Worm (Caenorhabditis elegans) whole organism, L1 larva: ENCODE results near the gene srg-13.

Experiments
- C04F5.9 ChIP-seq: sonication (generic microtip); optimal IDR thresholded peaks from 2 replicates; lab custom pipeline; 2016; ENCODE audit warnings: missing genetic modification characterization, missing compliant biosample characterization
- Y116A8C.19 ChIP-seq: sonication (generic microtip); optimal IDR thresholded peaks from 2 replicates; lab custom pipeline; 2016; ENCODE audit warnings: missing compliant biosample characterization, missing genetic modification characterization, borderline replicate concordance
- aly-2 ChIP-seq: fragments of 150-350 bp; optimal IDR thresholded peaks from 2 replicates; lab custom pipeline; 2014; ENCODE audit warnings: missing biosample characterization, missing genetic modification characterization
- ama-1 ChIP-seq: fragments of 150-350 bp; optimal IDR thresholded peaks from 2 replicates; lab custom pipeline; 2014
- blmp-1 ChIP-seq: fragments of 150-350 bp; optimal IDR thresholded peaks from 2 replicates; lab custom pipeline; 2014; ENCODE audit warnings: missing biosample characterization, missing genetic modification characterization
- ceh-63 ChIP-seq: fragments of 200-800 bp; sonication (Bioruptor generic); optimal IDR thresholded peaks from 2 replicates; lab custom pipeline; 2018; ENCODE audit warnings: mild to moderate bottlenecking, missing genetic modification characterization, missing compliant biosample characterization
- ceh-88 ChIP-seq: fragments of 200-800 bp; sonication (Bioruptor generic); IDR thresholded peaks from 2 replicates; pipeline ENCODE4 v1.3.6; 2022; ENCODE audit warnings: missing genetic modification characterization, missing compliant biosample characterization
- dpl-1 ChIP-seq, 3 experiments: fragments of 150-350 bp in 2 of 3; sonication (generic microtip) in 1 of 3; optimal IDR thresholded peaks; 2 replicates each; lab custom pipeline; 2014 to 2017; ENCODE audit warnings: missing biosample characterization in 3 of 3, missing genetic modification characterization in 3 of 3, missing genetic modification reagents in 3 of 3
- efl-1 ChIP-seq, 4 experiments: fragments of 150-350 bp; optimal IDR thresholded peaks in 3 of 4; peaks in 1 of 4; 1 replicate in 1 of 4; 2 replicates in 3 of 4; lab custom pipeline; 2014; ENCODE audit warnings: missing biosample characterization in 2 of 4, missing genetic modification characterization in 2 of 4, missing genetic modification reagents in 2 of 4
- efl-3 ChIP-seq: fragments of 200-800 bp; sonication (Bioruptor generic); optimal IDR thresholded peaks from 2 replicates; lab custom pipeline; 2018; ENCODE audit warnings: mild to moderate bottlenecking, missing genetic modification characterization, missing compliant biosample characterization
- egl-13 ChIP-seq: sonication (generic microtip); optimal IDR thresholded peaks from 2 replicates; lab custom pipeline; 2016; ENCODE audit warnings: missing genotype, missing genetic modification reagents, missing genetic modification characterization, missing compliant biosample characterization
- egl-27 ChIP-seq, 2 experiments: fragments of 150-350 bp in 1 of 2; sonication (generic microtip); optimal IDR thresholded peaks; 3 replicates each; lab custom pipeline; 2017 to 2018; ENCODE audit warnings: missing biosample characterization in 2 of 2, missing genetic modification characterization in 2 of 2, missing genetic modification reagents in 2 of 2
- elt-3 ChIP-seq, 6 experiments: fragments of 150-350 bp in 1 of 6; sonication (generic microtip); optimal IDR thresholded peaks; 2 replicates each; lab custom pipeline; 2017 to 2018; ENCODE audit warnings: missing biosample characterization in 6 of 6, missing genetic modification characterization in 6 of 6, inconsistent platforms in 1 of 6
- ets-5 ChIP-seq: fragments of 200-800 bp; sonication (Bioruptor generic); IDR thresholded peaks from 2 replicates; pipeline ENCODE4 v1.3.6; 2022; ENCODE audit warnings: missing genetic modification characterization, missing compliant biosample characterization
- grh-1 ChIP-seq: fragments of 200-800 bp; sonication (Bioruptor generic); IDR thresholded peaks from 2 replicates; pipeline ENCODE4 v1.3.6; 2022; ENCODE audit warnings: missing genetic modification reagents, missing genetic modification characterization, missing compliant biosample characterization
- hlh-17 ChIP-seq: fragments of 200-800 bp; sonication (Bioruptor generic); optimal IDR thresholded peaks from 2 replicates; lab custom pipeline; 2018; ENCODE audit warnings: missing genetic modification characterization, mild to moderate bottlenecking, missing compliant biosample characterization, moderate library complexity, borderline replicate concordance
- lin-14 ChIP-seq: fragments of 200-800 bp; sonication (Bioruptor generic); optimal IDR thresholded peaks from 2 replicates; lab custom pipeline; 2018; ENCODE audit warnings: mild to moderate bottlenecking, missing genetic modification characterization, moderate library complexity, missing compliant biosample characterization
- lin-39 ChIP-seq: fragments of 150-350 bp; optimal IDR thresholded peaks from 2 replicates; lab custom pipeline; 2014; ENCODE audit warnings: missing biosample characterization, missing genetic modification reagents, missing genetic modification characterization
- lir-3 ChIP-seq: sonication (generic microtip); optimal IDR thresholded peaks from 2 replicates; lab custom pipeline; 2016; ENCODE audit warnings: mild to moderate bottlenecking, missing genetic modification characterization, moderate library complexity, missing compliant biosample characterization; ENCODE audit not compliant: poor library complexity
- lsy-2 ChIP-seq, 2 experiments: fragments of 150-350 bp; optimal IDR thresholded peaks; 2 replicates each; lab custom pipeline; 2014; ENCODE audit warnings: missing biosample characterization in 2 of 2, missing genetic modification characterization in 2 of 2
- mab-9 ChIP-seq: fragments of 200-800 bp; sonication (Bioruptor generic); IDR thresholded peaks from 2 replicates; pipeline ENCODE4 v1.3.6; 2022; ENCODE audit warnings: missing genetic modification reagents, missing genetic modification characterization, missing compliant biosample characterization
- mdl-1 ChIP-seq, 2 experiments: fragments of 150-350 bp; optimal IDR thresholded peaks; 2 replicates each; lab custom pipeline; 2014 to 2017; ENCODE audit warnings: missing biosample characterization in 2 of 2, missing genetic modification characterization in 2 of 2, inconsistent platforms in 1 of 2
- mep-1 ChIP-seq: fragments of 150-350 bp; optimal IDR thresholded peaks from 2 replicates; lab custom pipeline; 2014; ENCODE audit warnings: missing biosample characterization, missing genetic modification characterization
- nhr-11 ChIP-seq: fragments of 150-350 bp; optimal IDR thresholded peaks from 2 replicates; lab custom pipeline; 2014; ENCODE audit warnings: missing biosample characterization, missing genetic modification characterization
- nhr-19 ChIP-seq: fragments of 200-800 bp; sonication (Bioruptor generic); conservative IDR thresholded peaks from 2 replicates; pipeline ENCODE4 v1.3.6; 2022; ENCODE audit warnings: missing genetic modification characterization, missing compliant biosample characterization
- nhr-20 ChIP-seq: sonication (generic microtip); optimal IDR thresholded peaks from 2 replicates; lab custom pipeline; 2016; ENCODE audit warnings: mild to moderate bottlenecking, missing genetic modification characterization, missing compliant biosample characterization
- nhr-71 ChIP-seq: sonication (generic microtip); optimal IDR thresholded peaks from 2 replicates; lab custom pipeline; 2016; ENCODE audit warnings: mild to moderate bottlenecking, missing genetic modification characterization, moderate library complexity, missing compliant biosample characterization
- nhr-76 ChIP-seq: sonication (generic microtip); optimal IDR thresholded peaks from 2 replicates; lab custom pipeline; 2017; ENCODE audit warnings: missing biosample characterization, missing genetic modification characterization
- nhr-85 ChIP-seq: sonication (generic microtip); peaks from one replicate; lab custom pipeline; 2016; ENCODE audit warnings: missing genetic modification characterization, inconsistent platforms, missing compliant biosample characterization
- rnt-1 ChIP-seq: sonication (generic microtip); optimal IDR thresholded peaks from 2 replicates; lab custom pipeline; 2016; ENCODE audit warnings: mild to moderate bottlenecking, missing genetic modification characterization, moderate library complexity, missing compliant biosample characterization
- snu-23 ChIP-seq: sonication (generic microtip); optimal IDR thresholded peaks from 2 replicates; lab custom pipeline; 2016; ENCODE audit warnings: missing genetic modification characterization, missing compliant biosample characterization
- sptf-1 ChIP-seq: fragments of 150-350 bp; optimal IDR thresholded peaks from 2 replicates; lab custom pipeline; 2014; ENCODE audit warnings: missing biosample characterization, missing genetic modification characterization
- sup-37 ChIP-seq: fragments of 200-800 bp; sonication (Bioruptor generic); optimal IDR thresholded peaks from 2 replicates; lab custom pipeline; 2018; ENCODE audit warnings: mild to moderate bottlenecking, missing genetic modification characterization, missing compliant biosample characterization
- swsn-7 ChIP-seq: sonication (generic microtip); optimal IDR thresholded peaks from 2 replicates; lab custom pipeline; 2016; ENCODE audit warnings: missing genetic modification characterization, missing compliant biosample characterization
- tlp-1 ChIP-seq: fragments of 150-350 bp; optimal IDR thresholded peaks from 2 replicates; lab custom pipeline; 2014; ENCODE audit warnings: missing biosample characterization, missing genetic modification characterization
- unc-30 ChIP-seq: sonication (generic microtip); optimal IDR thresholded peaks from 2 replicates; lab custom pipeline; 2017; ENCODE audit warnings: missing biosample characterization, missing genetic modification characterization
- unc-62 ChIP-seq: fragments of 150-350 bp; optimal IDR thresholded peaks from 2 replicates; lab custom pipeline; 2014; ENCODE audit warnings: missing biosample characterization, missing genetic modification reagents, missing genetic modification characterization
- unc-86 ChIP-seq: sonication (generic microtip); optimal IDR thresholded peaks from 2 replicates; lab custom pipeline; 2016; ENCODE audit warnings: missing genetic modification characterization, missing compliant biosample characterization
- unc-98 ChIP-seq: fragments of 200-800 bp; sonication (Bioruptor generic); IDR thresholded peaks from 2 replicates; pipeline ENCODE4 v1.3.6; 2022; ENCODE audit warnings: missing genetic modification characterization, missing compliant biosample characterization
- xbp-1 ChIP-seq: sonication (generic microtip); optimal IDR thresholded peaks from 2 replicates; lab custom pipeline; 2016; ENCODE audit warnings: missing genetic modification characterization, missing compliant biosample characterization
- ztf-4 ChIP-seq: fragments of 150-350 bp; optimal IDR thresholded peaks from 2 replicates; lab custom pipeline; 2014; ENCODE audit warnings: missing biosample characterization, missing genetic modification characterization

srg-13 gene

DNA sequence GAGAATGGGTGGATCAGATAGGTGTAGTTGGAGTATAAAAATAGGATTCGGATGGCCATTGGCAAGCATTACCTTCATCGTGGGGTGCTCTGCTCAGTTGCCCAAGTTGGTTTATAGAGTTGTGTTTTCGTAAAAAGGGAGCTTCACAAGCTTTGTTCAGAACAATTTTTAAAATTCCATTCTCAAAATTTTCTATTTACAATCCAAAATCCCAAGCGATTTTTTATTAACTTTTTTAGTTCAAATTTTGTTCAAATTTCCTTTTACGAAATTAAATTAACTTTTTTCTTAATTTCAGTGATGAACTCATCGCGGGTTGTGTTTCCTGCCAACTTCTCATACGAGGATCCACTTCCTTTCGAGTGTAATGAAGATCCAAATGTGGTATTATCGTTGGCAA, 5.4 kb downstream of the srg-13 start, which contains the start of gene srg-10:
srg-10 (plus strand) TSS at position 301 of the 400 bp plus-strand sequence.
- no peak for TF ChIP-seq grh-1 (GFP tag; lab: Robert Waterston, UW)
- TF ChIP-seq nhr-76 (tag; lab: Kevin White, UChicago) = no peak
- no peak for TF ChIP-seq ztf-4
- TF ChIP-seq sup-37 (GFP tag; lab: Kevin White, UChicago) = no peak
- TF ChIP-seq unc-86 = no peak
- no peak for TF ChIP-seq sptf-1 (tag; lab: Kevin White, UChicago)
- no peak for TF ChIP-seq egl-13
- TF ChIP-seq ceh-63 = no peak
- TF ChIP-seq mdl-1 (tag; optimal IDR thresholded peaks at IDR 0.05; lab: Kevin White, UChicago) = no peak

DNA sequence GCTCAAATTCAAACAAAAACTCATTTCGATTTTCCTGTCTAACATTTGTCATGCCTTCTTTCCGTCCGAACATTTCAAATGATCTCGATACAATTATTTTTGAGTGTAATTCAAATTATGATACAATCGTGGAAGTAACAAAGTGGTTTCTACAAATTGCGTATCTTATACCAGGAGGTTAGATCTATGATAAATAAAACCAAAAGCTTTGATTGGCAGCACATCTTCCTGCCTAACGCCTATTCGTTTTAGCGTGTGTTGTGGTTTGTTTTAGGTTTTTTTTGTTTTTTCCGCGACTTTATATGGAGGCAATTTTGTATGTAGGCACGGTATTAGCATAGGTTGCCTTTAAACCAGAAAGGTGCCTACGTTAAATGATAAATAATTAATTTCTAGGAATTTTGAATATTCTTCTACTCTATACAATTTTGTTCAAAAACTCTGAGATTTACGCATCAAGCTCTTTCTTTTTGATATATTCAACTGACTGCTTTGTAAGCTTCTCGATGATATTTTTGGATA, 8.0 kb downstream of the srg-13 start, which contains the start of gene srg-11:
srg-11 (plus strand) TSS at position 51 of the 522 bp plus-strand sequence.
- TF ChIP-seq lir-3 (tag; lab: Kevin White, UChicago) (no peak), efl-3 (GFP tag; lab: Kevin White, UChicago) (no peak)

DNA sequence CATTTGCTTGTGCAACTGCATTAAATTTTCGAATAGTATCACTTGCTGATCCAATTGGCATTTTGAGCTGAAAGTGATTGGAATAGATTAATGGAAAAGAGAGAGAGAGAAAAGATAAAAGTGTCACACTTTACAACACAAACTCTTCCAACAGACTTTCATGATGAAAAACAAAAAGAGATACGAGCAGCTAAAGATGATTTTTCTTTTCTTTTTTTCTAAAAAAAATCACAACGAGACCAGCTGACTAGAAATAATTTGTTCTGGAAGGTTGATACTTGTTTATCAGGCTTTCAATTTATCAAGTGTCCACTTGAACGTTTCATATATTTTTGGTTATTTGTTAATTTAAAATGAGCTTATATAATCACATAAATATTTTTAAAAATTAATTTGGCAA, 15.1 kb downstream of the srg-13 start:
- TF ChIP-seq efl-1 (optimal IDR thresholded peaks at IDR 0.05; lab: Kevin White, UChicago) (peak in 1 of 2 experiments; percentile 12), efl-1 (GFP tag; optimal IDR thresholded peaks at IDR 0.05 in 1 of 2; lab: Kevin White, UChicago) (no peak), snu-23 (peak; percentile 58), unc-98 (GFP tag; lab: Robert Waterston, UW) (no peak), nhr-85 (no peak), dpl-1 (GFP tag; optimal IDR thresholded peaks at IDR 0.05; lab: Kevin White, UChicago) (peak in 1 of 3 experiments; percentile 1), lin-14 (GFP tag; lab: Kevin White, UChicago) (peak; percentile 63), ama-1 (lab: Kevin White, UChicago) (no peak), nhr-11 (tag; lab: Kevin White, UChicago) (no peak), unc-62 (GFP tag; lab: Kevin White, UChicago) (no peak), aly-2 (tag; lab: Kevin White, UChicago) (no peak), ets-5 (GFP tag; lab: Robert Waterston, UW) (no peak), tlp-1 (tag; lab: Kevin White, UChicago) (no peak), unc-86 (no peak), elt-3 (tag; optimal IDR thresholded peaks at IDR 0.05; lab: Kevin White, UChicago) (no peak), lsy-2 (tag; optimal IDR thresholded peaks at IDR 0.05; lab: Kevin White, UChicago) (peak; percentile 58 to 62), mep-1 (peak; percentile 28), egl-13 (no peak), xbp-1 (tag; lab: Kevin White, UChicago) (no peak), C04F5.9 (no peak), blmp-1 (tag; lab: Kevin White, UChicago) (no peak), mab-9 (GFP tag; lab: Robert Waterston, UW) (no peak), ceh-88 (no peak), nhr-20 (tag; lab: Kevin White, UChicago) (peak; percentile 10), rnt-1 (tag; lab: Kevin White, UChicago) (peak; percentile 20), efl-3 (GFP tag; lab: Kevin White, UChicago) (no peak), mdl-1 (tag; optimal IDR thresholded peaks at IDR 0.05; lab: Kevin White, UChicago) (no peak), hlh-17 (GFP tag; lab: Kevin White, UChicago) (no peak), unc-30 (tag; lab: Kevin White, UChicago) (no peak), Y116A8C.19 (tag; lab: Kevin White, UChicago) (no peak), lin-39 (tag; lab: Kevin White, UChicago) (peak; percentile 17), swsn-7 (peak; percentile 0), nhr-71 (peak; percentile 77), sptf-1 (tag; lab: Kevin White, UChicago) (no peak), egl-27 (tag; optimal IDR thresholded peaks at IDR 0.05; lab: Kevin White, UChicago) (no peak), nhr-19 (GFP tag; lab: Robert Waterston, UW) (peak; percentile 37)
- TF ChIP-seq, all 84 proteins: peak for 12
